Worm (Caenorhabditis elegans) whole organism, late embryonic: ENCODE measurements around the gene F23H11.5.

Experiments used
- F13H6.1 ChIP-seq: sonication (generic microtip); optimal IDR thresholded peaks from 2 replicates; lab custom pipeline; 2016; ENCODE audit warnings: missing genetic modification characterization, missing compliant biosample characterization
- ceh-18 ChIP-seq: sonication (generic microtip); optimal IDR thresholded peaks from 2 replicates; lab custom pipeline; 2016; ENCODE audit warnings: missing genetic modification characterization, missing compliant biosample characterization
- elt-2 ChIP-seq: sonication (generic microtip); optimal IDR thresholded peaks from 2 replicates; lab custom pipeline; 2016; ENCODE audit warnings: missing genetic modification reagents, missing genetic modification characterization, missing compliant biosample characterization
- fax-1 ChIP-seq: sonication (generic microtip); optimal IDR thresholded peaks from 2 replicates; lab custom pipeline; 2016; ENCODE audit warnings: missing genotype, missing genetic modification characterization, missing compliant biosample characterization
- fkh-6 ChIP-seq: sonication (generic microtip); optimal IDR thresholded peaks from 2 replicates; lab custom pipeline; 2016; ENCODE audit warnings: missing genetic modification characterization, missing compliant biosample characterization
- nfya-1 ChIP-seq: sonication (generic microtip); optimal IDR thresholded peaks from 2 replicates; lab custom pipeline; 2017; ENCODE audit warnings: missing genetic modification characterization, mild to moderate bottlenecking, missing compliant biosample characterization, antibody characterized with exemption, moderate library complexity
- nhr-11 ChIP-seq: fragments of 150-350 bp; optimal IDR thresholded peaks from 2 replicates; lab custom pipeline; 2014; ENCODE audit warnings: missing biosample characterization, missing genetic modification characterization
- npax-4 ChIP-seq: sonication (generic microtip); optimal IDR thresholded peaks from 2 replicates; lab custom pipeline; 2016; ENCODE audit warnings: missing genetic modification characterization, missing compliant biosample characterization
- pqm-1 ChIP-seq: sonication (generic microtip); optimal IDR thresholded peaks from 2 replicates; lab custom pipeline; 2016; ENCODE audit warnings: missing genetic modification characterization, missing compliant biosample characterization
- sox-4 ChIP-seq: sonication (generic microtip); optimal IDR thresholded peaks from 2 replicates; lab custom pipeline; 2017; ENCODE audit warnings: mild to moderate bottlenecking, missing genetic modification characterization, inconsistent platforms, missing compliant biosample characterization

- TF ChIP-seq nfya-1 (tag; lab: Kevin White, UChicago) (no peak), F13H6.1 (tag; lab: Kevin White, UChicago) (no peak), ceh-18 (tag; lab: Kevin White, UChicago) (no peak), sox-4 (tag; lab: Kevin White, UChicago) (no peak), fax-1 (tag; lab: Kevin White, UChicago) (no peak), fkh-6 (tag; lab: Kevin White, UChicago) (no peak), elt-2 (tag; lab: Kevin White, UChicago) (no peak), pqm-1 (no peak), nhr-11 (tag; lab: Kevin White, UChicago) (no peak), npax-4 (tag; lab: Kevin White, UChicago) (no peak)
Observed at ce11 chrIII:936037-936507, 25.7 kb upstream of the F23H11.5 start, which contains the start of gene fbxa-55.
